Worm (Caenorhabditis elegans) whole organism, early embryonic: ENCODE results near the gene ZK1010.5.

Experiments used
- B0310.2 ChIP-seq: sonication (generic microtip); optimal IDR thresholded peaks from 2 replicates; lab custom pipeline; 2016; ENCODE audit warnings: mild to moderate bottlenecking, missing genetic modification characterization, missing compliant biosample characterization
- ama-1 ChIP-seq: fragments of 150-350 bp; optimal IDR thresholded peaks from 2 replicates; lab custom pipeline; 2014
- ceh-13 ChIP-seq: fragments of 200-800 bp; sonication (Bioruptor generic); optimal IDR thresholded peaks from 2 replicates; lab custom pipeline; 2018; ENCODE audit warnings: mild to moderate bottlenecking, missing genetic modification characterization, missing compliant biosample characterization
- ceh-36 ChIP-seq: sonication (generic microtip); optimal IDR thresholded peaks from 2 replicates; lab custom pipeline; 2016; ENCODE audit warnings: missing genetic modification characterization, inconsistent platforms, missing compliant biosample characterization
- ets-7 ChIP-seq: sonication (generic microtip); optimal IDR thresholded peaks from 2 replicates; lab custom pipeline; 2016; ENCODE audit warnings: missing genotype, missing genetic modification characterization, missing compliant biosample characterization
- flt-1 ChIP-seq: fragments of 200-800 bp; sonication (Bioruptor generic); IDR thresholded peaks from 2 replicates; pipeline ENCODE4 v1.3.6; 2022; ENCODE audit warnings: missing genetic modification characterization, missing compliant biosample characterization
- hmbx-1 ChIP-seq: sonication (generic microtip); optimal IDR thresholded peaks from 2 replicates; lab custom pipeline; 2016; ENCODE audit warnings: mild to moderate bottlenecking, missing genetic modification characterization, missing compliant biosample characterization
- hmg-4 ChIP-seq: fragments of 200-800 bp; sonication (Bioruptor generic); optimal IDR thresholded peaks from 2 replicates; lab custom pipeline; 2018; ENCODE audit warnings: mild to moderate bottlenecking, missing genetic modification characterization, missing compliant biosample characterization
- hnd-1 ChIP-seq: sonication (generic microtip); optimal IDR thresholded peaks from 2 replicates; lab custom pipeline; 2016; ENCODE audit warnings: missing genetic modification characterization, missing compliant biosample characterization
- pes-1 ChIP-seq: fragments of 200-800 bp; sonication (Bioruptor generic); IDR thresholded peaks from 2 replicates; pipeline ENCODE4 v1.3.6; 2022; ENCODE audit warnings: missing genetic modification reagents, missing genetic modification characterization, missing compliant biosample characterization
- scrt-1 ChIP-seq: fragments of 200-800 bp; sonication (Bioruptor generic); IDR thresholded peaks from 2 replicates; pipeline ENCODE4 v1.3.6; 2022; ENCODE audit warnings: missing genetic modification characterization, missing compliant biosample characterization
- tbx-37 ChIP-seq: fragments of 200-800 bp; sonication (Bioruptor generic); conservative IDR thresholded peaks from 2 replicates; pipeline ENCODE4 v1.3.6; 2022; ENCODE audit warnings: missing genetic modification reagents, missing genetic modification characterization, missing compliant biosample characterization
- tra-4 ChIP-seq: sonication (generic microtip); optimal IDR thresholded peaks from 2 replicates; lab custom pipeline; 2017; ENCODE audit warnings: missing genetic modification characterization, missing compliant biosample characterization

- no peak for TF ChIP-seq tra-4 (tag; lab: Kevin White, UChicago)
- no peak for TF ChIP-seq ama-1
- no peak for TF ChIP-seq pes-1 (GFP tag; lab: Robert Waterston, UW)
- TF ChIP-seq tbx-37 (GFP tag; lab: Robert Waterston, UW), result no peak
- no peak for TF ChIP-seq ceh-36
- TF ChIP-seq hnd-1, result no peak
- no peak for TF ChIP-seq hmbx-1 (tag; lab: Kevin White, UChicago)
- no peak for TF ChIP-seq ceh-13 (GFP tag; lab: Kevin White, UChicago)
- TF ChIP-seq flt-1, result no peak
- TF ChIP-seq hmg-4, result no peak
- no peak for TF ChIP-seq scrt-1 (GFP tag; lab: Robert Waterston, UW)
- no peak for TF ChIP-seq ets-7
- TF ChIP-seq B0310.2 (tag; lab: Kevin White, UChicago), result no peak
Observed at ce11 chrIII:12978473-12979174, 8.7 kb downstream of the ZK1010.5 start, which contains the start of the genes ubq-2 and frg-1.
